Fruit fly (Drosophila melanogaster) whole organism, wandering third instar larva: ENCODE results near the gene Orc2.

Source experiments
- Dif ChIP-seq: fragments of 200-275, 200-300 bp; sonication (Bioruptor generic); optimal IDR thresholded peaks from 2 replicates; lab custom pipeline; 2018; ENCODE audit warnings: missing biosample characterization, missing genetic modification characterization; ENCODE audit not compliant: partially characterized antibody
- GATAd ChIP-seq: sonication (Bioruptor generic); optimal IDR thresholded peaks from 2 replicates; lab custom pipeline; 2016; ENCODE audit warnings: missing biosample characterization, missing genetic modification characterization
- Hnf4 ChIP-seq: fragments of 200-800 bp; sonication (Bioruptor generic); optimal IDR thresholded peaks from 2 replicates; lab custom pipeline; 2016; ENCODE audit warnings: missing biosample characterization, mild to moderate bottlenecking, missing genetic modification characterization
- Hr78 ChIP-seq: fragments of >200 bp; optimal IDR thresholded peaks from 2 replicates; lab custom pipeline; 2017; ENCODE audit warnings: missing biosample characterization, missing genetic modification characterization
- N ChIP-seq: fragments of >200 bp; optimal IDR thresholded peaks from 2 replicates; lab custom pipeline; 2018; ENCODE audit warnings: missing biosample characterization, missing external identifiers, missing genetic modification characterization
- OdsH ChIP-seq: fragments of 200-800 bp; sonication (Bioruptor generic); optimal IDR thresholded peaks from 2 replicates; lab custom pipeline; 2016; ENCODE audit warnings: missing biosample characterization, mild to moderate bottlenecking, missing genetic modification characterization
- Sp1 ChIP-seq: fragments of 200-800 bp; sonication (Bioruptor generic); optimal IDR thresholded peaks from 3 replicates; lab custom pipeline; 2019; ENCODE audit warnings: missing biosample characterization, mild to moderate bottlenecking, missing genetic modification characterization, moderate library complexity
- Vsx2 ChIP-seq: fragments of 200-300, 225-300 bp; sonication (Bioruptor generic); optimal IDR thresholded peaks from 2 replicates; lab custom pipeline; 2018; ENCODE audit warnings: missing biosample characterization, missing genetic modification characterization; ENCODE audit not compliant: partially characterized antibody
- dl ChIP-seq, 2 experiments: fragments of 175-275, 200-275 bp in 1 of 2; fragments of 200-275 bp in 1 of 2; sonication (Bioruptor generic); optimal IDR thresholded peaks; lab custom pipeline; 2018; ENCODE audit warnings: mild to moderate bottlenecking in 2 of 2, missing biosample characterization in 2 of 2, missing genetic modification characterization in 2 of 2, moderate library complexity in 2 of 2; ENCODE audit not compliant: partially characterized antibody in 2 of 2, insufficient read depth in 1 of 2
- dsf ChIP-seq: sonication (Bioruptor generic); optimal IDR thresholded peaks from 2 replicates; lab custom pipeline; 2016; ENCODE audit warnings: missing biosample characterization, missing genetic modification characterization, borderline replicate concordance
- fru ChIP-seq: fragments of 200-800 bp; sonication (Bioruptor generic); optimal IDR thresholded peaks from 3 replicates; lab custom pipeline; 2016; ENCODE audit warnings: missing biosample characterization, mild to moderate bottlenecking, missing genetic modification characterization
- pan ChIP-seq: fragments of >200 bp; optimal IDR thresholded peaks from 2 replicates; lab custom pipeline; 2017
- psq ChIP-seq: fragments of 200-800 bp; sonication (Bioruptor generic); optimal IDR thresholded peaks from 3 replicates; lab custom pipeline; 2017; ENCODE audit warnings: missing biosample characterization, mild to moderate bottlenecking, missing genetic modification characterization, moderate library complexity
- rgr ChIP-seq: fragments of 200-800 bp; sonication (Bioruptor generic); optimal IDR thresholded peaks from 3 replicates; lab custom pipeline; 2016; ENCODE audit warnings: missing biosample characterization, mild to moderate bottlenecking, missing genetic modification characterization

DNA sequence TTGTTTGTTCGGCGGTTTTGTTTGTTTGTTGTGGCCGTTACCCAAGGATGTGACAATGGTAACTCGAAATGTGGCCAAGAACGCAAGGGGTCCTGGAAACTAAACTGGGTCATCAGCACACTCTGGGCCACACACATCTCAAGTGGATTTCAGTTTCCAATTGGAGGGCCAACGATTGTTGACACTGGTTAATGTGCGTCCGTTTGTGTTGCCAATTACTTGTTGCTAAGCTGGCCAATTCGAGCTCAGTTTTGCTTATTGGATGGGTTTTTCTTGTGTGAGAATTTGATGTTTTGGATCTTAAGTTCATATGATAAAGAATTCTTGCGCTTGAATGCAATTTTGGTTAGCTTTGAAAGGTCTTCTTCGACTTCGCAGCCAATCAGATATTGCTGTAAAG, 16.3 kb downstream of the Orc2 start:
- TF ChIP-seq psq (GFP tag; lab: Kevin White, UChicago) (no peak), fru (GFP tag; lab: Kevin White, UChicago) (no peak), GATAd (no peak), pan (lab: Kevin White, UChicago) (no peak), Dif (no peak), rgr (GFP tag; lab: Kevin White, UChicago) (no peak), Vsx2 (no peak), Sp1 (no peak), Hr78 (GFP tag; lab: Kevin White, UChicago) (no peak), N (GFP tag; lab: Kevin White, UChicago) (no peak), dl (GFP tag; optimal IDR thresholded peaks at IDR 0.05; lab: Kevin White, UChicago; ENCODE audit: insufficient read depth in 1 of 2, partially characterized antibody in 2 of 2) (no peak), OdsH (GFP tag; lab: Kevin White, UChicago) (no peak), dsf (GFP tag; lab: Kevin White, UChicago) (no peak), Hnf4 (GFP tag; lab: Kevin White, UChicago) (no peak)
